Worm (Caenorhabditis elegans): Measurements from ENCODE around the gene clec-250.

DNA sequence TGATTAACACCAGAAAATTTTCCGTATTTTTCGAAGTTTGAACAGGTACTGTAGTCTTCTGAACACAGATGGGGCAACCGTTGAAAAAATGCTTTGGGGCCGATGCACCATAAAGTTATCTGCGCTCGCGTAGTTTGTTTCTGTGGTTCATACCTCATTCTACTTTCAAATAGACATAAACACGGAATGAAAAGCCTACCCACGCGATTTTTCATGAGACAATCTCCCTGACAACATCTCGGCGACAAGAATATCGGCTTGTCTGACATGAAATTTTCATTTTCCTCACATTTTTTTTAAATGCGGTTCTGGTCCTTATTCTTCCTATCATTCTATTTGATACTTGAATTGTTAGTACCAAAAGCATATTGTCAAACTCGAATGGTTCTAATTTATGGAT is 30.8 kb upstream of the clec-250 start, which contains the start of gene clec-257:
- TF ChIP-seq lsy-2 (tag; optimal IDR thresholded peaks at IDR 0.05) (no peak), pha-4 (tag; optimal IDR thresholded peaks at IDR 0.05) (no peak), mab-5 (tag; optimal IDR thresholded peaks at IDR 0.05) (no peak), nhr-2 (tag; optimal IDR thresholded peaks at IDR 0.05) (no peak), sem-2 (GFP tag; optimal IDR thresholded peaks at IDR 0.05) (no peak), mep-1 (tag; optimal IDR thresholded peaks at IDR 0.05) (no peak), ztf-11 (tag; optimal IDR thresholded peaks at IDR 0.05) (no peak), snpc-4 (tag; optimal IDR thresholded peaks at IDR 0.05) (no peak)

Measured in whole organism, mixed stage, embryonic.